Worm (Caenorhabditis elegans) whole organism, early embryonic: ENCODE data around the gene nsph-3.2.

Source experiments
- F13C5.2 ChIP-seq: sonication (generic microtip); optimal IDR thresholded peaks from 2 replicates; lab custom pipeline; 2017; ENCODE audit warnings: mild to moderate bottlenecking, missing genetic modification characterization, inconsistent platforms, missing compliant biosample characterization
- ama-1 ChIP-seq: fragments of 150-350 bp; optimal IDR thresholded peaks from 2 replicates; lab custom pipeline; 2014
- flt-1 ChIP-seq: fragments of 200-800 bp; sonication (Bioruptor generic); IDR thresholded peaks from 2 replicates; pipeline ENCODE4 v1.3.6; 2022; ENCODE audit warnings: missing genetic modification characterization, missing compliant biosample characterization
- tbx-37 ChIP-seq: fragments of 200-800 bp; sonication (Bioruptor generic); conservative IDR thresholded peaks from 2 replicates; pipeline ENCODE4 v1.3.6; 2022; ENCODE audit warnings: missing genetic modification reagents, missing genetic modification characterization, missing compliant biosample characterization
- tra-4 ChIP-seq: sonication (generic microtip); optimal IDR thresholded peaks from 2 replicates; lab custom pipeline; 2017; ENCODE audit warnings: missing genetic modification characterization, missing compliant biosample characterization

- TF ChIP-seq tbx-37 (GFP tag; lab: Robert Waterston, UW), result no peak
- TF ChIP-seq ama-1 (lab: Kevin White, UChicago), result no peak
- TF ChIP-seq flt-1 (GFP tag; lab: Robert Waterston, UW), result no peak
- TF ChIP-seq F13C5.2 (tag; lab: Kevin White, UChicago), result no peak
- TF ChIP-seq tra-4, result no peak
Measured at ce11 chrIV:10146885-10147284, 34.2 kb downstream of the nsph-3.2 start, which contains the start of gene T14G10.8.
